Fruit fly (Drosophila melanogaster) whole organism, wandering third instar larva: ENCODE results near the gene corto.

ENCODE experiments used
- Abd-B ChIP-seq: fragments of >200 bp; optimal IDR thresholded peaks from 2 replicates; lab custom pipeline; 2017; ENCODE audit warnings: missing biosample characterization, missing genetic modification characterization
- CG32264 ChIP-seq: fragments of 200-800 bp; sonication (Bioruptor generic); optimal IDR thresholded peaks from 2 replicates; lab custom pipeline; 2016; ENCODE audit warnings: missing biosample characterization, missing genetic modification characterization
- CG9705 ChIP-seq: fragments of 200-800 bp; sonication (Bioruptor generic); optimal IDR thresholded peaks from 2 replicates; lab custom pipeline; 2018; ENCODE audit warnings: missing biosample characterization, mild to moderate bottlenecking, missing genetic modification characterization
- Dfd ChIP-seq: fragments of >200 bp; optimal IDR thresholded peaks from 2 replicates; lab custom pipeline; 2017; ENCODE audit warnings: missing biosample characterization, missing genetic modification characterization
- Dif ChIP-seq: fragments of 200-275, 200-300 bp; sonication (Bioruptor generic); optimal IDR thresholded peaks from 2 replicates; lab custom pipeline; 2018; ENCODE audit warnings: missing biosample characterization, missing genetic modification characterization; ENCODE audit not compliant: partially characterized antibody
- GATAd ChIP-seq: sonication (Bioruptor generic); optimal IDR thresholded peaks from 2 replicates; lab custom pipeline; 2016; ENCODE audit warnings: missing biosample characterization, missing genetic modification characterization
- HLH106 ChIP-seq: fragments of 200-800 bp; optimal IDR thresholded peaks from 3 replicates; lab custom pipeline; 2019; ENCODE audit warnings: missing biosample characterization, mild to moderate bottlenecking, missing genetic modification characterization, moderate library complexity
- Hnf4 ChIP-seq: fragments of 200-800 bp; sonication (Bioruptor generic); optimal IDR thresholded peaks from 2 replicates; lab custom pipeline; 2016; ENCODE audit warnings: missing biosample characterization, mild to moderate bottlenecking, missing genetic modification characterization
- Hr78 ChIP-seq: fragments of >200 bp; optimal IDR thresholded peaks from 2 replicates; lab custom pipeline; 2017; ENCODE audit warnings: missing biosample characterization, missing genetic modification characterization
- Jra ChIP-seq: sonication (Bioruptor generic); optimal IDR thresholded peaks from 2 replicates; lab custom pipeline; 2016; ENCODE audit warnings: missing biosample characterization, missing genetic modification characterization
- Myc ChIP-seq: fragments of >200 bp; optimal IDR thresholded peaks from 2 replicates; lab custom pipeline; 2017
- Rel ChIP-seq, 2 experiments: fragments of 200-800 bp; sonication (Bioruptor generic) in 1 of 2; optimal IDR thresholded peaks; 2 replicates in 1 of 2; 3 replicates in 1 of 2; lab custom pipeline; 2016 to 2019; ENCODE audit warnings: mild to moderate bottlenecking in 2 of 2, missing biosample characterization in 2 of 2, missing genetic modification characterization in 2 of 2, moderate library complexity in 1 of 2
- Sp1 ChIP-seq: fragments of 200-800 bp; sonication (Bioruptor generic); optimal IDR thresholded peaks from 3 replicates; lab custom pipeline; 2019; ENCODE audit warnings: missing biosample characterization, mild to moderate bottlenecking, missing genetic modification characterization, moderate library complexity
- br ChIP-seq: fragments of 200-800 bp; sonication (Bioruptor generic); optimal IDR thresholded peaks from 2 replicates; lab custom pipeline; 2016; ENCODE audit warnings: missing biosample characterization, missing genetic modification characterization
- brk ChIP-seq: fragments of 200-800 bp; sonication (Bioruptor generic); optimal IDR thresholded peaks from 2 replicates; lab custom pipeline; 2016; ENCODE audit warnings: missing biosample characterization, mild to moderate bottlenecking, missing genetic modification characterization
- dl ChIP-seq, 2 experiments: fragments of 175-275, 200-275 bp in 1 of 2; fragments of 200-275 bp in 1 of 2; sonication (Bioruptor generic); optimal IDR thresholded peaks; lab custom pipeline; 2018; ENCODE audit warnings: mild to moderate bottlenecking in 2 of 2, missing biosample characterization in 2 of 2, missing genetic modification characterization in 2 of 2, moderate library complexity in 2 of 2; ENCODE audit not compliant: partially characterized antibody in 2 of 2, insufficient read depth in 1 of 2
- dmrt93B ChIP-seq: fragments of 200-800 bp; sonication (Bioruptor generic); optimal IDR thresholded peaks from 2 replicates; lab custom pipeline; 2018; ENCODE audit warnings: missing biosample characterization, mild to moderate bottlenecking, missing genetic modification characterization
- dsf ChIP-seq: sonication (Bioruptor generic); optimal IDR thresholded peaks from 2 replicates; lab custom pipeline; 2016; ENCODE audit warnings: missing biosample characterization, missing genetic modification characterization, borderline replicate concordance
- ey ChIP-seq: fragments of 200-800 bp; sonication (Bioruptor generic); optimal IDR thresholded peaks from 2 replicates; lab custom pipeline; 2016; ENCODE audit warnings: missing biosample characterization, missing genetic modification characterization
- foxo ChIP-seq, 2 experiments: fragments of 200-800 bp; sonication (Bioruptor generic); optimal IDR thresholded peaks; 2 replicates in 1 of 2; 3 replicates in 1 of 2; lab custom pipeline; 2016 to 2017; ENCODE audit warnings: missing biosample characterization in 2 of 2, missing genetic modification characterization in 2 of 2
- fru ChIP-seq: fragments of 200-800 bp; sonication (Bioruptor generic); optimal IDR thresholded peaks from 3 replicates; lab custom pipeline; 2016; ENCODE audit warnings: missing biosample characterization, mild to moderate bottlenecking, missing genetic modification characterization
- h ChIP-seq: fragments of 200-800 bp; sonication (Bioruptor generic); optimal IDR thresholded peaks from 3 replicates; lab custom pipeline; 2016; ENCODE audit warnings: missing biosample characterization, mild to moderate bottlenecking, missing genetic modification characterization
- pan ChIP-seq: fragments of >200 bp; optimal IDR thresholded peaks from 2 replicates; lab custom pipeline; 2017
- psq ChIP-seq: fragments of 200-800 bp; sonication (Bioruptor generic); optimal IDR thresholded peaks from 3 replicates; lab custom pipeline; 2017; ENCODE audit warnings: missing biosample characterization, mild to moderate bottlenecking, missing genetic modification characterization, moderate library complexity
- rgr ChIP-seq: fragments of 200-800 bp; sonication (Bioruptor generic); optimal IDR thresholded peaks from 3 replicates; lab custom pipeline; 2016; ENCODE audit warnings: missing biosample characterization, mild to moderate bottlenecking, missing genetic modification characterization
- sage ChIP-seq: fragments of 200-800 bp; sonication (Bioruptor generic); optimal IDR thresholded peaks from 2 replicates; lab custom pipeline; 2016; ENCODE audit warnings: missing biosample characterization, mild to moderate bottlenecking, missing genetic modification characterization
- sv ChIP-seq: fragments of 200-800 bp; sonication (Bioruptor generic); optimal IDR thresholded peaks from 3 replicates; lab custom pipeline; 2016; ENCODE audit warnings: missing biosample characterization, missing genetic modification characterization
- tai ChIP-seq: sonication (Bioruptor generic); optimal IDR thresholded peaks from 2 replicates; lab custom pipeline; 2016; ENCODE audit warnings: missing biosample characterization, missing genetic modification characterization
- usp ChIP-seq: fragments of >200 bp; optimal IDR thresholded peaks from 2 replicates; lab custom pipeline; 2017; ENCODE audit warnings: missing biosample characterization, missing genetic modification characterization
- woc ChIP-seq: sonication (Bioruptor generic); optimal IDR thresholded peaks from 2 replicates; lab custom pipeline; 2016; ENCODE audit warnings: missing biosample characterization, mild to moderate bottlenecking, missing genetic modification characterization

Gene corto

dm6 chr3R:5086471-5086821, 426 bp downstream of the corto start:
- TF ChIP-seq woc, result no peak
- no peak for TF ChIP-seq Hr78 (GFP tag; lab: Kevin White, UChicago)
- TF ChIP-seq Myc, result no peak
- TF ChIP-seq rgr (GFP tag; lab: Kevin White, UChicago), result no peak
- no peak for TF ChIP-seq dl (GFP tag; optimal IDR thresholded peaks at IDR 0.05; lab: Kevin White, UChicago; ENCODE audit: insufficient read depth in 1 of 2, partially characterized antibody in 2 of 2)
- no peak for TF ChIP-seq dsf (GFP tag; lab: Kevin White, UChicago)
- no peak for TF ChIP-seq sage (GFP tag; lab: Kevin White, UChicago)
- TF ChIP-seq HLH106 (tag; lab: Kevin White, UChicago), result no peak
- no peak for TF ChIP-seq Hnf4
- no peak for TF ChIP-seq psq (GFP tag; lab: Kevin White, UChicago)
- no peak for TF ChIP-seq CG9705
- no peak for TF ChIP-seq Abd-B (GFP tag; lab: Kevin White, UChicago)
- TF ChIP-seq Rel (GFP tag; optimal IDR thresholded peaks at IDR 0.05; lab: Kevin White, UChicago), result no peak
- TF ChIP-seq Rel (tag; optimal IDR thresholded peaks at IDR 0.05; lab: Kevin White, UChicago), result no peak
- TF ChIP-seq br (GFP tag; lab: Kevin White, UChicago), result no peak
- no peak for TF ChIP-seq Jra (GFP tag; lab: Kevin White, UChicago)
- TF ChIP-seq pan, result no peak
- TF ChIP-seq ey (GFP tag; lab: Kevin White, UChicago), result no peak
- no peak for TF ChIP-seq foxo (GFP tag; optimal IDR thresholded peaks at IDR 0.05; lab: Kevin White, UChicago)
- TF ChIP-seq Sp1 (GFP tag; lab: Kevin White, UChicago), result no peak
- TF ChIP-seq tai (GFP tag; lab: Kevin White, UChicago), result no peak

- TF ChIP-seq brk (GFP tag; lab: Kevin White, UChicago) (no peak), Dfd (peak; percentile 91), dsf (GFP tag; lab: Kevin White, UChicago) (no peak)
These were observed 1.5 kb downstream of the corto start for dm6 chr3R:5085381-5085780.

dm6 chr3R:5084413-5084812, 2.5 kb downstream of the corto start:
- TF ChIP-seq sv (GFP tag; lab: Kevin White, UChicago) (no peak), Dfd (peak; percentile 98)

dm6 chr3R:5082955-5083537, 3.8 kb downstream of the corto start:
- TF ChIP-seq ey (GFP tag; lab: Kevin White, UChicago) (no peak), foxo (GFP tag; optimal IDR thresholded peaks at IDR 0.05; lab: Kevin White, UChicago) (peak in 1 of 2 experiments; percentile 19), rgr (GFP tag; lab: Kevin White, UChicago) (peak; percentile 15), Dif (GFP tag; lab: Kevin White, UChicago) (no peak), h (GFP tag; lab: Kevin White, UChicago) (peak; percentile 1), psq (GFP tag; lab: Kevin White, UChicago) (peak; percentile 44), fru (GFP tag; lab: Kevin White, UChicago) (peak; percentile 10), HLH106 (tag; lab: Kevin White, UChicago) (peak; percentile 2), dmrt93B (GFP tag; lab: Kevin White, UChicago) (peak; percentile 1)

- TF ChIP-seq CG32264 (GFP tag; lab: Kevin White, UChicago) (no peak), rgr (GFP tag; lab: Kevin White, UChicago) (no peak), sv (GFP tag; lab: Kevin White, UChicago) (no peak), fru (GFP tag; lab: Kevin White, UChicago) (no peak), usp (GFP tag; lab: Kevin White, UChicago) (no peak), tai (GFP tag; lab: Kevin White, UChicago) (no peak), brk (GFP tag; lab: Kevin White, UChicago) (no peak), sage (GFP tag; lab: Kevin White, UChicago) (no peak), Hnf4 (peak; percentile 23), Dif (GFP tag; lab: Kevin White, UChicago) (no peak), dmrt93B (GFP tag; lab: Kevin White, UChicago) (no peak), GATAd (GFP tag; lab: Kevin White, UChicago) (no peak), Rel (GFP tag; optimal IDR thresholded peaks at IDR 0.05; lab: Kevin White, UChicago) (no peak), Rel (tag; optimal IDR thresholded peaks at IDR 0.05; lab: Kevin White, UChicago) (peak; percentile 13), Hr78 (GFP tag; lab: Kevin White, UChicago) (no peak), woc (no peak), br (GFP tag; lab: Kevin White, UChicago) (no peak), Dfd (no peak)
These were observed 5.2 kb downstream of the corto start for dm6 chr3R:5081671-5082070.
